Fruit fly (Drosophila melanogaster): ENCODE results near the gene Trf2.

DNA sequence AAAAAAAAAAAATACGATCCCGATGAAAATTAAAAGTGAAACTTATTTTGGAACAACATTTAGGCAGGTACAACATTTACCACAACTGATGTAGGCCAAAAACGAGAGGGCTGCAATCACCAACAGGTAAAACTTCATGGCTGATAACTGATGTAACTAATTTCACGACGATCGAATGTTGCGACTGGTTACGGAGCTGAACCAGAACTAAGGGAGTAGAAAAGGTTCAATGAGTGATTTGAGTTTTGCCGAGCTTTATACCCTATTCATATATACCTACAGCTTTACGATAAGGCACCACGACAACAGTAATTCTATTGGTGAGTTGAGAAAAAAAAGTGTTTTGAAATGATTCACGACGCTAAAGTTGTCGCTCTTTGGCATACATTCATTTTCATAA, 51.6 kb downstream of the Trf2 start, which contains the start of gene CG15347:
- TF ChIP-seq bsh (GFP tag; optimal IDR thresholded peaks at IDR 0.05) (no peak), oc (tag; optimal IDR thresholded peaks at IDR 0.05) (no peak), CG31388 (GFP tag; optimal IDR thresholded peaks at IDR 0.05) (no peak), CG10979 (tag; optimal IDR thresholded peaks at IDR 0.05) (no peak)

Measured in whole organism, embryonic.